Worm (Caenorhabditis elegans): Measurements from ENCODE around the gene ttr-9.

DNA sequence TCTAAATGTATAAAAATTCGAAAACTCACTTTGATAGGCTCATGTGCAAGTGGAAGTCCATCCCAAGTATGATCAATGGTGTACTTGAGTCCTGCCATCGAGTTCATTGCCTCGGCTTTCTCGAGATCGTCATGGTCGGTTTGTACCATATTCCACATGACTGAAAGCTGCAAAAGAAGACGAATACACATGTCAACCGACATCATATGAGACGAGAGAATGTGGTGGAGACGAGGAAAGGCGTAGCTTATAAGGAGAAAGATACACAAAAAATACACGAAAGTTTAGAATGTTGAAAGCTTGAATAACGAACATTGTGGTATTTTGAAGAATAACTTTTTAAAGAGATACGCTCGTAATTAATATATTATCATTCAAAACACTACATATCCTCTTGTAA is 6.7 kb upstream of the ttr-9 start, which contains the start of gene C33A12.3:
- TF ChIP-seq snpc-4 (tag; optimal IDR thresholded peaks at IDR 0.05) (no peak), unc-39 (tag; optimal IDR thresholded peaks at IDR 0.05) (no peak), ztf-4 (tag; optimal IDR thresholded peaks at IDR 0.05) (no peak), nhr-11 (tag; optimal IDR thresholded peaks at IDR 0.05) (no peak), sea-2 (GFP tag; optimal IDR thresholded peaks at IDR 0.05) (no peak), nhr-12 (tag; optimal IDR thresholded peaks at IDR 0.05) (no peak), aly-2 (tag; optimal IDR thresholded peaks at IDR 0.05) (no peak), lin-39 (tag; optimal IDR thresholded peaks at IDR 0.05) (no peak), lsy-12 (tag; optimal IDR thresholded peaks at IDR 0.05) (no peak)
